Fruit fly (Drosophila melanogaster): ENCODE results near the gene CG7730.

DNA sequence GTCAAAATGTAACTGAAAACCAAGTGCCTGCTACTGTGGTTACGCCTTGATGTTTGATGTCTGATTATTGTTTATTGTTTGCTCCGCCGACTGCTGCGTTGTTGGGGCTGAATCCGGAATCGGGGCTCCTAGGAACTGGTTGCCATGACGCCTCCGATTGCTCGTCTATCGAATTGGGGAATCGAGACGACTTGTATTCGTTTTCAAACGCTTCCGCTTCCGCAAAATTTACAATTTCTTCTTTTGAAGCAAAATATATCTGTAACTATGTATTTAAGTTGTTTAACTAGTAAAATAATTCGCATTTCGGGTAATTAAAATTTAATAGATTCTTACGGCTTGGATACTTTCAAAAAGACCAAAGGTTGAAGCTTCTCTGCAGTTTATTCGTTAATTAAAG is 4.6 kb upstream of the CG7730 start, which contains the start of gene CG6652:
- TF ChIP-seq sr (GFP tag; IDR thresholded peaks at IDR 0.05) (no peak), HLH3B (GFP tag; IDR thresholded peaks at IDR 0.05) (no peak), cad (GFP tag; optimal IDR thresholded peaks at IDR 0.05) (no peak), yki (optimal IDR thresholded peaks at IDR 0.05) (no peak), pan (optimal IDR thresholded peaks at IDR 0.05) (no peak), pan (GFP tag; optimal IDR thresholded peaks at IDR 0.05 in 1 of 2, IDR thresholded peaks at IDR 0.05 in 1 of 2) (no peak), Jarid2 (GFP tag; optimal IDR thresholded peaks at IDR 0.05) (no peak), hbn (GFP tag; IDR thresholded peaks at IDR 0.05; ENCODE audit: partially characterized antibody) (no peak), kni (GFP tag; optimal IDR thresholded peaks at IDR 0.05) (no peak), CG5180 (GFP tag; optimal IDR thresholded peaks at IDR 0.05) (no peak), CG10366 (GFP tag; IDR thresholded peaks at IDR 0.05) (no peak), Dip3 (GFP tag; optimal IDR thresholded peaks at IDR 0.05) (no peak)
